Fruit fly (Drosophila melanogaster): ENCODE measurements around the gene Zip71B.
A peak's percentile ranks its signal among the peaks of the same experiment; 100 is the strongest.

Gene Zip71B

dm6 chr3L:14977536-14978495 is 14.3 kb upstream of the Zip71B start (continued):
- peak; percentile 80 for TF ChIP-seq CG14710 (tag; optimal IDR thresholded peaks at IDR 0.05)
- TF ChIP-seq phol (tag; optimal IDR thresholded peaks at IDR 0.05): peak; percentile 75
- TF ChIP-seq CG7745 (tag; optimal IDR thresholded peaks at IDR 0.05): no peak

dm6 chr3L:14978496-14978894 is 13.6 kb upstream of the Zip71B start:
- TF ChIP-seq Doc3 (GFP tag; IDR thresholded peaks at IDR 0.05; ENCODE audit: partially characterized antibody) (no peak), CG18011 (GFP tag; optimal IDR thresholded peaks at IDR 0.05) (no peak), CG12299 (tag; optimal IDR thresholded peaks at IDR 0.05) (no peak), cato (GFP tag; optimal IDR thresholded peaks at IDR 0.05; ENCODE audit: borderline replicate concordance) (no peak), CG2120 (GFP tag; optimal IDR thresholded peaks at IDR 0.05) (no peak), vnd (GFP tag; IDR thresholded peaks at IDR 0.05; ENCODE audit: partially characterized antibody) (no peak), CG3407 (GFP tag; optimal IDR thresholded peaks at IDR 0.05) (no peak), E2f1 (GFP tag; IDR thresholded peaks at IDR 0.05) (no peak), CG11504 (tag; optimal IDR thresholded peaks at IDR 0.05) (no peak), CG4617 (GFP tag; optimal IDR thresholded peaks at IDR 0.05; ENCODE audit: borderline replicate concordance) (no peak), CG32772 (GFP tag; IDR thresholded peaks at IDR 0.05) (no peak), otp (GFP tag; IDR thresholded peaks at IDR 0.05) (peak; percentile 48; the same call in 1 of the 3 replicates), chn (GFP tag; optimal IDR thresholded peaks at IDR 0.05) (peak; percentile 4), kni (GFP tag; optimal IDR thresholded peaks at IDR 0.05) (peak; percentile 89), br (optimal IDR thresholded peaks at IDR 0.05) (no peak), Hr3 (GFP tag; optimal IDR thresholded peaks at IDR 0.05) (no peak), MBD-R2 (GFP tag; IDR thresholded peaks at IDR 0.05) (no peak), oc (tag; optimal IDR thresholded peaks at IDR 0.05) (peak; percentile 14), Med (GFP tag) (peak; percentile 37), bigmax (GFP tag; optimal IDR thresholded peaks at IDR 0.05) (no peak), corto (GFP tag; optimal IDR thresholded peaks at IDR 0.05) (no peak), sc (optimal IDR thresholded peaks at IDR 0.05) (no peak), sc (GFP tag; optimal IDR thresholded peaks at IDR 0.05) (no peak), CG15073 (GFP tag; optimal IDR thresholded peaks at IDR 0.05) (no peak), ara (GFP tag; IDR thresholded peaks at IDR 0.05) (0 out of 2 replicates have a peak, but pooled peaks have one; percentile 19), chm (GFP tag; IDR thresholded peaks at IDR 0.05) (peak; percentile 60; the same call in 1 of the 2 replicates), CG8281 (tag; optimal IDR thresholded peaks at IDR 0.05) (no peak), tna (GFP tag; IDR thresholded peaks at IDR 0.05; ENCODE audit: partially characterized antibody) (no peak), z (GFP tag; IDR thresholded peaks at IDR 0.05) (peak; percentile 85), Sry-β (GFP tag; optimal IDR thresholded peaks at IDR 0.05) (no peak), crol (GFP tag; IDR thresholded peaks at IDR 0.05) (peak; percentile 87), peb (GFP tag; IDR thresholded peaks at IDR 0.05) (no peak), CG10274 (GFP tag; optimal IDR thresholded peaks at IDR 0.05) (no peak), Myb (GFP tag; optimal IDR thresholded peaks at IDR 0.05) (no peak), repo (GFP tag; optimal IDR thresholded peaks at IDR 0.05) (no peak), sd (tag; optimal IDR thresholded peaks at IDR 0.05) (peak; percentile 57), disco-r (GFP tag; optimal IDR thresholded peaks at IDR 0.05) (no peak), Elba2 (GFP tag; optimal IDR thresholded peaks at IDR 0.05) (no peak), tgo (GFP tag; IDR thresholded peaks at IDR 0.05) (no peak), usp (GFP tag; optimal IDR thresholded peaks at IDR 0.05) (no peak), Mad (GFP tag; optimal IDR thresholded peaks at IDR 0.05) (no peak), inv (GFP tag; IDR thresholded peaks at IDR 0.05; ENCODE audit: partially characterized antibody) (no peak), slou (GFP tag; optimal IDR thresholded peaks at IDR 0.05) (no peak), Tbp (GFP tag; optimal IDR thresholded peaks at IDR 0.05) (no peak), Bteb2 (GFP tag; optimal IDR thresholded peaks at IDR 0.05) (no peak)
